Fruit fly (Drosophila melanogaster): ENCODE results near the gene Wnt4.

Gene Wnt4

DNA sequence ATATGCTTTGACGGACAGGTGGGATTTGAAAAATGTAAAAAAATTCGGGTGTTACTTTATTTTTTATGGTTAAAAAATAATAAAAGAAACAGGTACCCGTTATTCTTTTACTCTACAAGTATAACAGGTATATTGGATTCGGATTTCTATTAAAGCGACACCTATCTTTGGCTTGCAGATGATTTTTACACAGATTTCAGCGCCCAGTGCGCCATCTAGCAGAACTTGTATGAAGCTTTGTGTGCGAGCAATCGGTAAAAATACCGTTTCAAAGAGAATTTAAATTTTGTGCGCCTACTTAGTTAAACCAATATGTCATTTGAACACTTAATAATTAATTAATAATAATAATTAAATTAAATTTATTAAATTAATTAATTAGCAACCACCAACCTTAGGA, 18.9 kb downstream of the Wnt4 start (continued):
- TF ChIP-seq eve (GFP tag; optimal IDR thresholded peaks at IDR 0.05) (no peak), schlank (tag; optimal IDR thresholded peaks at IDR 0.05) (no peak), sob (GFP tag; IDR thresholded peaks at IDR 0.05) (peak; percentile 50; the same call in 1 of the 2 replicates), NFAT (GFP tag; IDR thresholded peaks at IDR 0.05) (peak; percentile 71), CG30431 (GFP tag; optimal IDR thresholded peaks at IDR 0.05) (peak; percentile 30), Sox102F (GFP tag; optimal IDR thresholded peaks at IDR 0.05) (peak; percentile 65), E2f1 (GFP tag; IDR thresholded peaks at IDR 0.05) (peak; percentile 39; the same call in 1 of the 2 replicates), CG43689 (GFP tag; IDR thresholded peaks at IDR 0.05) (no peak), tna (GFP tag; IDR thresholded peaks at IDR 0.05; ENCODE audit: partially characterized antibody) (no peak; the same call in 1 of the 2 replicates), btn (GFP tag; optimal IDR thresholded peaks at IDR 0.05) (no peak), NC2β (GFP tag; optimal IDR thresholded peaks at IDR 0.05) (peak; percentile 50), CG34376 (GFP tag; optimal IDR thresholded peaks at IDR 0.05) (no peak), Nf-YC (tag; optimal IDR thresholded peaks at IDR 0.05) (peak; percentile 27), E2f2 (GFP tag; IDR thresholded peaks at IDR 0.05) (peak; percentile 86), gt (GFP tag; IDR thresholded peaks at IDR 0.05) (peak; percentile 30; the same call in 1 of the 2 replicates), eyg (GFP tag; optimal IDR thresholded peaks at IDR 0.05) (no peak), vfl (GFP tag; optimal IDR thresholded peaks at IDR 0.05) (no peak), CG7963 (GFP tag; IDR thresholded peaks at IDR 0.05; ENCODE audit: partially characterized antibody) (no peak), bigmax (GFP tag; optimal IDR thresholded peaks at IDR 0.05) (no peak), Chrac-16 (GFP tag; optimal IDR thresholded peaks at IDR 0.05) (peak; percentile 55), MESR4 (GFP tag; optimal IDR thresholded peaks at IDR 0.05) (no peak), her (GFP tag; optimal IDR thresholded peaks at IDR 0.05) (peak; percentile 44), esg (GFP tag; conservative IDR thresholded peaks at IDR 0.05) (no peak), CG3407 (GFP tag; optimal IDR thresholded peaks at IDR 0.05) (peak; percentile 28), CG10267 (tag; optimal IDR thresholded peaks at IDR 0.05) (peak; percentile 44), zen (tag; optimal IDR thresholded peaks at IDR 0.05) (peak; percentile 43), B-H2 (GFP tag; optimal IDR thresholded peaks at IDR 0.05) (peak; percentile 6), ham (GFP tag; IDR thresholded peaks at IDR 0.05) (no peak), gro (GFP tag; optimal IDR thresholded peaks at IDR 0.05) (peak; percentile 11), Gsc (GFP tag; IDR thresholded peaks at IDR 0.05) (no peak), Ssrp (tag; optimal IDR thresholded peaks at IDR 0.05) (peak; percentile 24), tgo (GFP tag; IDR thresholded peaks at IDR 0.05) (peak; percentile 36; the same call in 1 of the 3 replicates), sd (tag; optimal IDR thresholded peaks at IDR 0.05) (no peak), CG12942 (GFP tag; optimal IDR thresholded peaks at IDR 0.05) (peak; percentile 10), CG15269 (tag; optimal IDR thresholded peaks at IDR 0.05) (peak; percentile 53), Jarid2 (GFP tag; optimal IDR thresholded peaks at IDR 0.05) (peak; percentile 36), CG10654 (GFP tag; optimal IDR thresholded peaks at IDR 0.05) (peak; percentile 30), grn (GFP tag; optimal IDR thresholded peaks at IDR 0.05) (peak; percentile 11), CG12744 (GFP tag; optimal IDR thresholded peaks at IDR 0.05) (peak; percentile 16), Poxn (GFP tag; IDR thresholded peaks at IDR 0.05) (no peak), ara (GFP tag; IDR thresholded peaks at IDR 0.05) (peak; percentile 35), CG13624 (GFP tag; optimal IDR thresholded peaks at IDR 0.05) (peak; percentile 1), Opbp (GFP tag; IDR thresholded peaks at IDR 0.05; ENCODE audit: partially characterized antibody) (peak; percentile 53; the same call in 1 of the 3 replicates), wdn (GFP tag; IDR thresholded peaks at IDR 0.05) (no peak), Sry-δ (GFP tag; optimal IDR thresholded peaks at IDR 0.05) (peak; percentile 10), CG9609 (GFP tag; optimal IDR thresholded peaks at IDR 0.05) (peak; percentile 39), CG9797 (GFP tag; optimal IDR thresholded peaks at IDR 0.05) (no peak), row (GFP tag; IDR thresholded peaks at IDR 0.05) (0 out of 3 replicates have a peak, but pooled peaks have one; percentile 18), ase (GFP tag; IDR thresholded peaks at IDR 0.05) (0 out of 3 replicates have a peak, but pooled peaks have one; percentile 23), Abd-B (GFP tag; optimal IDR thresholded peaks at IDR 0.05) (no peak), CG8089 (GFP tag; optimal IDR thresholded peaks at IDR 0.05) (peak; percentile 38), yki (optimal IDR thresholded peaks at IDR 0.05) (no peak)

Measured in whole organism, embryonic.